Worm (Caenorhabditis elegans) whole organism, midembryonic: ENCODE measurements around the gene str-166.

ENCODE experiments used
- T22C8.4 ChIP-seq: fragments of 200-800 bp; sonication (Bioruptor generic); IDR thresholded peaks from 2 replicates; pipeline ENCODE4 v1.3.6; 2022; ENCODE audit warnings: missing genetic modification characterization, missing compliant biosample characterization
- cog-1 ChIP-seq: sonication (generic microtip); optimal IDR thresholded peaks from 2 replicates; lab custom pipeline; 2016; ENCODE audit warnings: missing genetic modification characterization, missing compliant biosample characterization
- flt-1 ChIP-seq: fragments of 200-800 bp; sonication (Bioruptor generic); IDR thresholded peaks from 2 replicates; pipeline ENCODE4 v1.3.6; 2022; ENCODE audit warnings: missing genetic modification characterization, missing compliant biosample characterization
- klf-2 ChIP-seq: fragments of 200-800 bp; sonication (Bioruptor generic); conservative IDR thresholded peaks from 2 replicates; pipeline ENCODE4 v1.3.6; 2022; ENCODE audit warnings: missing genetic modification reagents, missing genetic modification characterization, missing compliant biosample characterization
- med-1 ChIP-seq: sonication (generic microtip); optimal IDR thresholded peaks from 2 replicates; lab custom pipeline; 2017; ENCODE audit warnings: missing genetic modification characterization, mild to moderate bottlenecking, missing compliant biosample characterization, antibody characterized with exemption, missing genetic modification reagents; ENCODE audit not compliant: insufficient read depth
- ref-1 ChIP-seq: fragments of 200-800 bp; sonication (Bioruptor generic); conservative IDR thresholded peaks from 2 replicates; pipeline ENCODE4 v1.3.6; 2022; ENCODE audit warnings: missing genetic modification reagents, missing genetic modification characterization, missing compliant biosample characterization
- tab-1 ChIP-seq: fragments of 200-800 bp; sonication (Bioruptor generic); IDR thresholded peaks from 2 replicates; pipeline ENCODE4 v1.3.6; 2022; ENCODE audit warnings: missing genetic modification characterization, missing compliant biosample characterization
- ztf-23 ChIP-seq: fragments of 200-800 bp; sonication (Bioruptor generic); IDR thresholded peaks from 2 replicates; pipeline ENCODE4 v1.3.6; 2022; ENCODE audit warnings: missing genetic modification reagents, missing genetic modification characterization, missing compliant biosample characterization
- ztf-29 ChIP-seq: fragments of 200-800 bp; sonication (Bioruptor generic); IDR thresholded peaks from 2 replicates; pipeline ENCODE4 v1.3.6; 2022; ENCODE audit warnings: missing genetic modification reagents, missing genetic modification characterization, missing compliant biosample characterization

Gene str-166

DNA sequence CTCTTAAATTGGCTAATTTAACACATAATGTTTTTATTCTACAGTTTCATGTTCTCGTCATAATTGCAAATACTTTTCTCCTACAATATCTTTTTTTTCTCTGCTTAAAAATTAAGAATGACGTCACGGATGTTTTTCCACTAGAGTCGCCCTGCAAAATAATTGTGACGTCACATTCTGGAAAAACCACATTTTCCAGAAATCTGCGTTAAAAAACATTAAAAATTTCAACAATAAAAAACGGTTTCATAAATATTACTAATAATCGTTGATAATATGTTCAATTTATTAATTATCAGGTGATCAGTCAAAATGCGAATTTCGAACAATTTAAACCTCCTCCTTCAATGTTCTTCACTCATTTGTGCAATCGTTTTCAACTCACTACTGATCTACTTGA, at the start of gene str-166:
Gene str-166, plus strand, starts transcription at position 301 of the 400 bp plus-strand sequence.
- TF ChIP-seq med-1 (GFP tag; lab: Kevin White, UChicago) (no peak), T22C8.4 (GFP tag; lab: Robert Waterston, UW) (no peak), ztf-29 (GFP tag; lab: Robert Waterston, UW) (no peak), tab-1 (GFP tag; lab: Robert Waterston, UW) (no peak), klf-2 (GFP tag; lab: Robert Waterston, UW) (no peak), ref-1 (GFP tag; lab: Robert Waterston, UW) (no peak), ztf-23 (GFP tag; lab: Robert Waterston, UW) (no peak), flt-1 (GFP tag; lab: Robert Waterston, UW) (no peak), cog-1 (tag; lab: Kevin White, UChicago) (no peak)

DNA sequence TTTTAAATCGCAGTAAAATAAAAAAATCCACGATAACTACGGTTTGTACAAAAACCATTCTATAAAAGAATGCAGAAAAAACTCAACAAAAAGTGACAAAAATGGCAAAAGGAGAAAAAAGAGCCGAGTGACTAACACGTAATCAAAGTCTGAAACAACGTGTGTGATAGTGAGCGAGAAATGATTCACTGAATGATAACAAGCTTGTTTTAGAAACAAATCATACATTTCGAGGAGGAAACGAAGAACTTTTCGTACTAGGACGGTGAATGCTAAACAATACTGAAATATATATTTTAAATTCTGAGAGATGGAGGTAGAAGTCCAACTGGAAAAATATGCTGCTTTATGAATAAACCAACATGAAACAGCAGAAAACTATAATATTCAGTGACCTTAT, 42.1 kb upstream of the str-166 start:
- TF ChIP-seq ztf-29 (GFP tag; lab: Robert Waterston, UW) = no peak
- TF ChIP-seq med-1 (GFP tag; lab: Kevin White, UChicago) = no peak
- no peak for TF ChIP-seq tab-1 (GFP tag; lab: Robert Waterston, UW)
- TF ChIP-seq klf-2 (GFP tag; lab: Robert Waterston, UW) = no peak
- TF ChIP-seq flt-1 (GFP tag; lab: Robert Waterston, UW) = no peak
- TF ChIP-seq cog-1 (tag; lab: Kevin White, UChicago) = no peak
- no peak for TF ChIP-seq ref-1 (GFP tag; lab: Robert Waterston, UW)
- TF ChIP-seq ztf-23 (GFP tag; lab: Robert Waterston, UW) = no peak
- no peak for TF ChIP-seq T22C8.4 (GFP tag; lab: Robert Waterston, UW)

DNA sequence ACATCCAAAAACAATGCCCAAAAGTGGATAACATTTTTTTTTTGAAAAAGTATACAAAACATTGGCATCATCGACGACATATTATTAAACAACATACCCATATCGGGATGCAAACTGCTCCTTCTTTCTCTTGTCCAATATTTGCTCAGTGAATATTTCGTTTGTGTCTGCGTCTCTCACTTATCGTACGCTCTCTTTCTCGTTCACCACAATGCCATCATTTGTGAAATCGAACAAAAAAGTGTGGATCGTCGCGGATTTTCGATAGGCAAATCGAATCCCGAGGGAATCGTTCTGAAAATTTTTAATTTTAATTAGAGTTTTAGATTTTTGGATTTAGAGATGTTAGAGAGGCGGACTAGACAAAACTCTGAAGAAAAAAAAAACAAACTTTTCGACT, 37.3 kb upstream of the str-166 start, which contains the start of gene tat-2:
Gene tat-2, minus strand, starts transcription at position 101 of the 400 bp plus-strand sequence.
- TF ChIP-seq tab-1 (GFP tag; lab: Robert Waterston, UW) = no peak
- TF ChIP-seq ztf-29 (GFP tag; lab: Robert Waterston, UW) = no peak
- no peak for TF ChIP-seq T22C8.4 (GFP tag; lab: Robert Waterston, UW)
- TF ChIP-seq cog-1 (tag; lab: Kevin White, UChicago) = no peak
- no peak for TF ChIP-seq ref-1 (GFP tag; lab: Robert Waterston, UW)
- no peak for TF ChIP-seq med-1 (GFP tag; lab: Kevin White, UChicago)
- TF ChIP-seq flt-1 (GFP tag; lab: Robert Waterston, UW) = no peak
- no peak for TF ChIP-seq klf-2 (GFP tag; lab: Robert Waterston, UW)
- TF ChIP-seq ztf-23 (GFP tag; lab: Robert Waterston, UW) = no peak

DNA sequence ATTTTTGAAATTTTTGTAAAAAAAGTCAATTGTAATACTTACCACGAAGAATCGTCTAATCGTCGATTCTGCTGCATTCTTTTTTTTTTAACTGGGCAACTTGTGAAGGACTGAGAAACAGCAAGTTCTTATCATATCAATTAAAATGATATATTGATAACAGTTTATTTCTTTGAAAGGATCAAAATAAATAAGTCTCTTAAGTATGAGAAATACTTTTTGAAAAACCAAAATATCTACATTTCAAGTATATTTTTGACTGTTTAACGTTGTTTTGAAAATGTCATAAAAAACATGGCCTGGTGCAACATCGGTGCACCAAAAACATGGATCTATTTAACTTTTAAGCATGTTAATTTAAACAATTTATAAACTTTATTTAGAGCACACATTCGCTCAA, 27.9 kb upstream of the str-166 start, which contains the start of gene Y17G9A.2:
Gene Y17G9A.2, minus strand, starts transcription at position 101 of the 400 bp plus-strand sequence.
- no peak for TF ChIP-seq med-1 (GFP tag; lab: Kevin White, UChicago)
- no peak for TF ChIP-seq ztf-23 (GFP tag; lab: Robert Waterston, UW)
- no peak for TF ChIP-seq ztf-29 (GFP tag; lab: Robert Waterston, UW)
- no peak for TF ChIP-seq klf-2 (GFP tag; lab: Robert Waterston, UW)
- no peak for TF ChIP-seq flt-1 (GFP tag; lab: Robert Waterston, UW)
- no peak for TF ChIP-seq cog-1 (tag; lab: Kevin White, UChicago)
- no peak for TF ChIP-seq T22C8.4 (GFP tag; lab: Robert Waterston, UW)
- no peak for TF ChIP-seq ref-1 (GFP tag; lab: Robert Waterston, UW)
- TF ChIP-seq tab-1 (GFP tag; lab: Robert Waterston, UW) = no peak

DNA sequence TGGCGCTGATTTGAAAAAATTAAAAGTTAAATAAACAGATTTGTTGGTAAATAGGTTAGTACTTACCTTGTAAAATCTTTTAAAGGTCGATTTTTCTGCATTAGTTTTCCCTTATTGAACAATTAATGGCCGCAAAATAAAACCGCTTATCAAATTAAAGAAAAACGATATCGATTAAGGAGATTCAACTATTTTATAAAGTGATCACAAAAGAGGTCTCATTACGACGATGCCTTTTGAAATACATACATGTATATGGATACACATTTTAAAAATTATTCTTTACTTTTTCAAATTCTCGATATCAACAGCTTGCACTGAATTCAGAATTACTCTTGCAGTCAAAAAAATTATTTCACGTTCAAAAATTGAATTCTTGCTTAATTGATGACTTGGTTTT, 25.5 kb upstream of the str-166 start, which contains the start of gene Y17G9A.3:
Gene Y17G9A.3, minus strand, starts transcription at position 101 of the 400 bp plus-strand sequence.
- TF ChIP-seq med-1 (GFP tag; lab: Kevin White, UChicago) (no peak), tab-1 (GFP tag; lab: Robert Waterston, UW) (no peak), ztf-29 (GFP tag; lab: Robert Waterston, UW) (no peak), flt-1 (GFP tag; lab: Robert Waterston, UW) (no peak), T22C8.4 (GFP tag; lab: Robert Waterston, UW) (no peak), klf-2 (GFP tag; lab: Robert Waterston, UW) (no peak), ref-1 (GFP tag; lab: Robert Waterston, UW) (no peak), cog-1 (tag; lab: Kevin White, UChicago) (no peak), ztf-23 (GFP tag; lab: Robert Waterston, UW) (no peak)

DNA sequence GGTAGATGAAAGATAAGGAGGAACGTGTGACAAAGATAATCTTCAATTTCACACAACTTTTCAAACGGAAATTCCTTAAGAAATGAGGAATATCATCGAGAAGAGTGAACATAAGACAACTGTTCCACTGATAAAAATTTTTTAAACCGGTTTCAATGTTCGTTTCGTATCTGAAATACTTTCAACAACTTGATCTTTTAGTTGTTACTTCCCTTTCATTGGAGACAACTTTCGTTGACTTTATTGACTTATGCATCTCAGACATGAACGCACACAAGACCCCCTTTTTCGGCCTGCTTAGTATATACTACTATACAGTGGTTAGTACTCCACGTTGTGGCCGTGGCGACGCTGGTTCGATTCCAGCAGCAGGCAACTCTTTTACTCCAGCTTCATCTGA, 22.6 kb upstream of the str-166 start, which contains the start of the genes Y17G9A.4 and str-173:
Gene Y17G9A.4, minus strand, starts transcription at position 101 of the 400 bp plus-strand sequence.
Gene str-173, plus strand, starts transcription at position 325 of the 400 bp plus-strand sequence.
- TF ChIP-seq ztf-23 (GFP tag; lab: Robert Waterston, UW) = no peak
- TF ChIP-seq tab-1 (GFP tag; lab: Robert Waterston, UW) = no peak
- TF ChIP-seq med-1 (GFP tag; lab: Kevin White, UChicago) = no peak
- TF ChIP-seq cog-1 (tag; lab: Kevin White, UChicago) = no peak
- TF ChIP-seq ref-1 (GFP tag; lab: Robert Waterston, UW) = no peak
- no peak for TF ChIP-seq T22C8.4 (GFP tag; lab: Robert Waterston, UW)
- no peak for TF ChIP-seq flt-1 (GFP tag; lab: Robert Waterston, UW)
- TF ChIP-seq ztf-29 (GFP tag; lab: Robert Waterston, UW) = no peak
- TF ChIP-seq klf-2 (GFP tag; lab: Robert Waterston, UW) = no peak

DNA sequence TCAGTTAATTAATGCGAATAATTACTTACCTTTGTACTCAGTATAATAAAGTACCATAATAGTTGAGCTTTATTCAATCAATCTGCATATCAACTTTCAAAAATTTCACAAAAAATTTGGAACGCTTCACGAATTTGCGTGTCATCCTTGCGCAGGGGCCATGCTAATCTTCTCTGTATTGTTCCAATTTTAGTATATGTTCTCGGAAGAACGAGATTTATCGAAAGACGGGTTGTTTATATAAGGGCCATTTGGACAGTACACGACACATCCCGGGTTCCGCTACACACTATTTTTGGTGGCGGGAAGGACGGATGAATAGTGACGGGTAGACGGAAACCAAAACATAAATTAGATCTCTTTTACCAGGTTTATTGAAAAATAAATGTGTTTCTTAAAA, 19.6 kb upstream of the str-166 start:
- TF ChIP-seq cog-1 (tag; lab: Kevin White, UChicago) = no peak
- 0 out of 2 replicates have a peak, but pooled peaks have one; percentile 22 for TF ChIP-seq flt-1 (GFP tag; lab: Robert Waterston, UW)

DNA sequence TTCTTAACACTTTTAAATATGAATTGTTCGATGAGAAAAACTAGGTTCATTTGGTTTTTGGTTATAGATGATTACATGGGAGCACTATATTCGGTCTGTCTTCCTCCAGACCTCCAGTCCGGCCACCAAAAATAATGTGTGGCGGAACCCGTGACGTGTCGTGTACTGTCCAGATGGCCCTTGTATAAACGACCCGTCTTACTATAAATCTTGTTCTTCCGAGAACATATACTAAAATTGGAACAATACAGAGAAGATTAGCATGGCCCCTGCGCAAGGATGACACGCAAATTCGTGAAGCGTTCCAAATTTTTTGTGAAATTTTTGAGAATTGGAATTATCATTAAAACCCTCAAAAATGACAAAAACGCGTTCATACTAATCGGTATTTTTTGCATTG, 17.5 kb upstream of the str-166 start:
- TF ChIP-seq med-1 (GFP tag; lab: Kevin White, UChicago) (no peak), klf-2 (GFP tag; lab: Robert Waterston, UW) (no peak), ztf-23 (GFP tag; lab: Robert Waterston, UW) (no peak), flt-1 (GFP tag; lab: Robert Waterston, UW) (no peak), ztf-29 (GFP tag; lab: Robert Waterston, UW) (no peak), tab-1 (GFP tag; lab: Robert Waterston, UW) (no peak), T22C8.4 (GFP tag; lab: Robert Waterston, UW) (no peak), cog-1 (tag; lab: Kevin White, UChicago) (no peak), ref-1 (GFP tag; lab: Robert Waterston, UW) (no peak)
